Worm (Caenorhabditis elegans) whole organism, L4/young adult: ENCODE measurements around the gene Y77E11A.12.

Experiments
- W03F9.2 ChIP-seq: fragments of 150-350 bp; optimal IDR thresholded peaks from 2 replicates; lab custom pipeline; 2014; ENCODE audit warnings: missing biosample characterization, missing genetic modification characterization
- dao-5 ChIP-seq: sonication (generic microtip); optimal IDR thresholded peaks from 2 replicates; lab custom pipeline; 2016; ENCODE audit warnings: missing genotype, missing genetic modification characterization, moderate library complexity, missing compliant biosample characterization
- him-1 ChIP-seq: sonication (generic microtip); optimal IDR thresholded peaks from 2 replicates; lab custom pipeline; 2016; ENCODE audit warnings: missing genotype, missing genetic modification reagents, missing genetic modification characterization, missing compliant biosample characterization

- TF ChIP-seq him-1 (tag; lab: Kevin White, UChicago), result no peak
- TF ChIP-seq dao-5 (tag; lab: Kevin White, UChicago), result no peak
- TF ChIP-seq W03F9.2 (tag; lab: Kevin White, UChicago), result no peak
Measured at ce11 chrIV:1484968-1485474, 10.1 kb upstream of the Y77E11A.12 start, which contains the start of gene Y77E11A.16.
